Fruit fly (Drosophila melanogaster) whole organism, embryonic: Measurements from ENCODE around the gene CG8560.

Experiments used
- Atf3 ChIP-seq: fragments of 200-800 bp; sonication (Bioruptor generic); optimal IDR thresholded peaks from 3 replicates; lab custom pipeline; 2016; ENCODE audit warnings: missing biosample characterization, missing genetic modification characterization
- B-H1 ChIP-seq: fragments of 200-800 bp; sonication (Bioruptor generic); IDR thresholded peaks from 3 replicates; pipeline ENCODE4 v1.3.6; 2022; ENCODE audit warnings: missing biosample characterization, missing genetic modification characterization
- BEAF-32 ChIP-seq: fragments of 200-800 bp; sonication (Bioruptor generic); optimal IDR thresholded peaks from 3 replicates; lab custom pipeline; 2017; ENCODE audit warnings: missing biosample characterization, missing genetic modification characterization, mild to moderate bottlenecking, moderate library complexity, missing genetic modification reagents
- Blimp-1 ChIP-seq: fragments of 200-800 bp; sonication (Bioruptor generic); optimal IDR thresholded peaks from 3 replicates; lab custom pipeline; 2018; ENCODE audit warnings: missing biosample characterization, missing genetic modification characterization, mild to moderate bottlenecking, moderate library complexity, missing genetic modification reagents
- CG11085 ChIP-seq: fragments of 200-800 bp; sonication (Bioruptor generic); IDR thresholded peaks from 2 replicates; pipeline ENCODE4 v1.3.6; 2022; ENCODE audit warnings: missing biosample characterization, missing genetic modification characterization
- CG11398 ChIP-seq: fragments of 200-800 bp; sonication (Bioruptor generic); optimal IDR thresholded peaks from 2 replicates; lab custom pipeline; 2016; ENCODE audit warnings: missing biosample characterization, missing genetic modification characterization
- CG14710 ChIP-seq: fragments of 200-800 bp; sonication (Bioruptor generic); optimal IDR thresholded peaks from 3 replicates; lab custom pipeline; 2019; ENCODE audit warnings: missing biosample characterization, mild to moderate bottlenecking, missing genetic modification characterization, moderate library complexity
- CG17612 ChIP-seq: fragments of 200-800 bp; sonication (Bioruptor generic); IDR thresholded peaks from 2 replicates; pipeline ENCODE4 v1.3.6; 2022; ENCODE audit warnings: missing biosample characterization, missing genetic modification characterization
- CG18011 ChIP-seq: fragments of 200-800 bp; sonication (Bioruptor generic); optimal IDR thresholded peaks from 2 replicates; lab custom pipeline; 2017; ENCODE audit warnings: missing biosample characterization, missing genetic modification characterization, mild to moderate bottlenecking, moderate library complexity, missing genotype
- CG18764 ChIP-seq: fragments of 200-800 bp; sonication (Bioruptor generic); optimal IDR thresholded peaks from 3 replicates; lab custom pipeline; 2016; ENCODE audit warnings: missing biosample characterization, missing genetic modification characterization
- CG32772 ChIP-seq: fragments of 200-800 bp; sonication (Bioruptor generic); IDR thresholded peaks from 2 replicates; pipeline ENCODE4 v1.3.6; 2022; ENCODE audit warnings: missing biosample characterization, missing genetic modification characterization
- CG4282 ChIP-seq: fragments of 200-800 bp; sonication (Bioruptor generic); optimal IDR thresholded peaks from 2 replicates; lab custom pipeline; 2016; ENCODE audit warnings: missing biosample characterization, missing genetic modification characterization
- CG6765 ChIP-seq: fragments of 200-800 bp; sonication (Bioruptor generic); optimal IDR thresholded peaks from 3 replicates; lab custom pipeline; 2017; ENCODE audit warnings: missing biosample characterization, mild to moderate bottlenecking, missing genetic modification characterization
- CG8359 ChIP-seq: fragments of 200-800 bp; sonication (Bioruptor generic); optimal IDR thresholded peaks from 2 replicates; lab custom pipeline; 2017; ENCODE audit warnings: missing biosample characterization, mild to moderate bottlenecking, missing genetic modification characterization, borderline replicate concordance
- CG8478 ChIP-seq: fragments of >200 bp; optimal IDR thresholded peaks from 2 replicates; lab custom pipeline; 2018
- CG8924 ChIP-seq: fragments of 200-800 bp; optimal IDR thresholded peaks from 3 replicates; lab custom pipeline; 2019; ENCODE audit warnings: missing biosample characterization, mild to moderate bottlenecking, missing genetic modification characterization, moderate library complexity
- CG9797 ChIP-seq: fragments of 200-800 bp; sonication (Bioruptor generic); optimal IDR thresholded peaks from 3 replicates; lab custom pipeline; 2018; ENCODE audit warnings: missing biosample characterization, mild to moderate bottlenecking, missing genetic modification characterization
- CHES-1-like ChIP-seq: fragments of 200-800 bp; sonication (Bioruptor generic); optimal IDR thresholded peaks from 2 replicates; lab custom pipeline; 2016; ENCODE audit warnings: missing biosample characterization, missing genetic modification characterization
- CTCF ChIP-seq: fragments of 200-800 bp; sonication (Bioruptor generic); optimal IDR thresholded peaks from 2 replicates; lab custom pipeline; 2017; ENCODE audit warnings: missing biosample characterization, mild to moderate bottlenecking, missing genetic modification characterization, moderate library complexity
- Camta ChIP-seq: fragments of 200-800 bp; sonication (Bioruptor generic); optimal IDR thresholded peaks from 2 replicates; lab custom pipeline; 2016; ENCODE audit warnings: missing biosample characterization, missing genetic modification characterization
- Chrac-16 ChIP-seq: fragments of 200-800 bp; sonication (Bioruptor generic); optimal IDR thresholded peaks from 3 replicates; lab custom pipeline; 2016; ENCODE audit warnings: missing biosample characterization, missing genetic modification characterization
- Doc2 ChIP-seq: fragments of 200-800 bp; sonication (Bioruptor generic); IDR thresholded peaks from 2 replicates; pipeline ENCODE4 v1.3.6; 2022; ENCODE audit warnings: missing biosample characterization, missing genetic modification characterization
- ERR ChIP-seq: fragments of 200-800 bp; sonication (Bioruptor generic); optimal IDR thresholded peaks from 2 replicates; lab custom pipeline; 2016; ENCODE audit warnings: missing biosample characterization, missing genetic modification characterization
- Elba2 ChIP-seq: fragments of 200-800 bp; sonication (Bioruptor generic); optimal IDR thresholded peaks from 3 replicates; lab custom pipeline; 2016; ENCODE audit warnings: missing biosample characterization, missing genetic modification characterization
- Fer3 ChIP-seq: fragments of 200-800 bp; sonication (Bioruptor generic); optimal IDR thresholded peaks from 2 replicates; lab custom pipeline; 2018; ENCODE audit warnings: missing biosample characterization, mild to moderate bottlenecking, missing genetic modification characterization, moderate library complexity
- HLH4C ChIP-seq: fragments of 200-800 bp; sonication (Bioruptor generic); IDR thresholded peaks from 3 replicates; pipeline ENCODE4 v1.3.6; 2022; ENCODE audit warnings: missing biosample characterization, missing genetic modification characterization; ENCODE audit not compliant: partially characterized antibody
- Mrtf ChIP-seq: fragments of 200-800 bp; sonication (Bioruptor generic); IDR thresholded peaks from 3 replicates; pipeline ENCODE4 v1.3.6; 2022; ENCODE audit warnings: missing biosample characterization, missing genetic modification characterization
- NC2α ChIP-seq: fragments of 200-800 bp; sonication (Bioruptor generic); optimal IDR thresholded peaks from 2 replicates; lab custom pipeline; 2016; ENCODE audit warnings: missing biosample characterization, missing genetic modification characterization
- Pdp1 ChIP-seq, 2 experiments: fragments of 200-800 bp; sonication (Bioruptor generic); optimal IDR thresholded peaks; 3 replicates each; lab custom pipeline; 2016; ENCODE audit warnings: missing biosample characterization in 2 of 2, missing genetic modification characterization in 2 of 2, mild to moderate bottlenecking in 1 of 2, moderate library complexity in 1 of 2
- Rx ChIP-seq: fragments of 200-800 bp; sonication (Bioruptor generic); IDR thresholded peaks from 2 replicates; pipeline ENCODE4 v1.3.6; 2022; ENCODE audit warnings: missing biosample characterization, missing genetic modification characterization
- Sry-β ChIP-seq: fragments of 200-800 bp; sonication (Bioruptor generic); optimal IDR thresholded peaks from 2 replicates; lab custom pipeline; 2018; ENCODE audit warnings: missing biosample characterization, mild to moderate bottlenecking, missing genetic modification characterization, moderate library complexity
- Ssrp ChIP-seq: fragments of 200-800 bp; sonication (Bioruptor generic); optimal IDR thresholded peaks from 2 replicates; lab custom pipeline; 2018; ENCODE audit warnings: missing biosample characterization, mild to moderate bottlenecking, missing genetic modification characterization, moderate library complexity
- TFAM ChIP-seq: fragments of 200-800 bp; sonication (Bioruptor generic); optimal IDR thresholded peaks from 2 replicates; lab custom pipeline; 2017; ENCODE audit warnings: missing biosample characterization, missing genetic modification characterization, inconsistent platforms
- Taf1 ChIP-seq: fragments of 200-800 bp; sonication (Bioruptor generic); IDR thresholded peaks from 2 replicates; pipeline ENCODE4 v1.3.6; 2022; ENCODE audit warnings: missing biosample characterization, missing genetic modification characterization
- Vsx1 ChIP-seq: fragments of 200-800 bp; sonication (Bioruptor generic); optimal IDR thresholded peaks from 2 replicates; lab custom pipeline; 2017; ENCODE audit warnings: missing biosample characterization, mild to moderate bottlenecking, missing genetic modification characterization, missing genetic modification reagents
- dan ChIP-seq: fragments of 200-800 bp; sonication (Bioruptor generic); IDR thresholded peaks from 2 replicates; pipeline ENCODE4 v1.3.6; 2022; ENCODE audit warnings: missing biosample characterization, missing genetic modification characterization
- dysf ChIP-seq: fragments of 200-800 bp; sonication (Bioruptor generic); IDR thresholded peaks from 3 replicates; pipeline ENCODE4 v1.3.6; 2022; ENCODE audit warnings: missing biosample characterization, missing genetic modification characterization
- exex ChIP-seq: fragments of 200-800 bp; sonication (Bioruptor generic); optimal IDR thresholded peaks from 4 replicates; lab custom pipeline; 2018; ENCODE audit warnings: missing biosample characterization, mild to moderate bottlenecking, missing genetic modification characterization, moderate library complexity
- fd3F ChIP-seq: fragments of 200-800 bp; sonication (Bioruptor generic); optimal IDR thresholded peaks from 2 replicates; lab custom pipeline; 2018; ENCODE audit warnings: missing biosample characterization, mild to moderate bottlenecking, missing genetic modification characterization, moderate library complexity
- gfzf ChIP-seq: fragments of 200-800 bp; sonication (Bioruptor generic); optimal IDR thresholded peaks from 2 replicates; lab custom pipeline; 2016; ENCODE audit warnings: missing biosample characterization, mild to moderate bottlenecking, missing genetic modification characterization, moderate library complexity
- kah ChIP-seq: fragments of 200-800 bp; sonication (Bioruptor generic); optimal IDR thresholded peaks from 2 replicates; lab custom pipeline; 2018; ENCODE audit warnings: missing biosample characterization, mild to moderate bottlenecking, missing genetic modification characterization
- nom ChIP-seq: fragments of 200-800 bp; sonication (Bioruptor generic); optimal IDR thresholded peaks from 2 replicates; lab custom pipeline; 2017; ENCODE audit warnings: missing biosample characterization, missing genetic modification characterization, mild to moderate bottlenecking, moderate library complexity, missing genetic modification reagents
- oc ChIP-seq: fragments of 200-800 bp; sonication (Bioruptor generic); optimal IDR thresholded peaks from 2 replicates; lab custom pipeline; 2018; ENCODE audit warnings: missing biosample characterization, mild to moderate bottlenecking, missing genetic modification characterization, moderate library complexity
- pan ChIP-seq, 4 experiments: fragments of >200 bp in 3 of 4; fragments of 200-800 bp in 1 of 4; sonication (Bioruptor generic) in 1 of 4; optimal IDR thresholded peaks in 3 of 4; IDR thresholded peaks in 1 of 4; 2 replicates each; pipeline versions ENCODE4 v1.3.6 to Lab custom; 2017 to 2022; ENCODE audit warnings: missing biosample characterization in 2 of 4, missing genetic modification characterization in 2 of 4, mixed read lengths in 1 of 4
- pfk ChIP-seq: fragments of 200-800 bp; sonication (Bioruptor generic); optimal IDR thresholded peaks from 2 replicates; lab custom pipeline; 2018; ENCODE audit warnings: missing biosample characterization, mild to moderate bottlenecking, missing genetic modification characterization, moderate library complexity
- prd ChIP-seq, 3 experiments: fragments of >200 bp in 2 of 3; fragments of 200-800 bp in 1 of 3; sonication (Bioruptor generic) in 1 of 3; optimal IDR thresholded peaks in 2 of 3; IDR thresholded peaks in 1 of 3; 2 replicates in 2 of 3; 3 replicates in 1 of 3; pipeline versions ENCODE4 v1.3.6 to Lab custom; 2017 to 2022; ENCODE audit warnings: missing biosample characterization in 1 of 3, missing genetic modification characterization in 1 of 3
- pros ChIP-seq: fragments of 200-800 bp; sonication (Bioruptor generic); optimal IDR thresholded peaks from 3 replicates; lab custom pipeline; 2019; ENCODE audit warnings: missing biosample characterization, mild to moderate bottlenecking, missing genetic modification characterization, moderate library complexity
- pzg ChIP-seq: fragments of 200-800 bp; sonication (Bioruptor generic); optimal IDR thresholded peaks from 3 replicates; lab custom pipeline; 2018; ENCODE audit warnings: missing biosample characterization, mild to moderate bottlenecking, missing genetic modification characterization, moderate library complexity
- row ChIP-seq: fragments of 200-800 bp; sonication (Bioruptor generic); IDR thresholded peaks from 3 replicates; pipeline ENCODE4 v1.3.6; 2022; ENCODE audit warnings: missing biosample characterization, missing genetic modification characterization
- slp2 ChIP-seq: fragments of 200-800 bp; sonication (Bioruptor generic); optimal IDR thresholded peaks from 2 replicates; lab custom pipeline; 2016; ENCODE audit warnings: missing biosample characterization, missing genetic modification characterization
- z ChIP-seq: fragments of 200-800 bp; sonication (Bioruptor generic); IDR thresholded peaks from 3 replicates; pipeline ENCODE4 v1.3.6; 2022; ENCODE audit warnings: missing biosample characterization, missing genetic modification characterization

CG8560 gene

dm6 chr3L:7369543-7369942 is 34.4 kb downstream of the CG8560 start, which contains the start of gene akirin (continued):
- no peak for TF ChIP-seq CG8359 (GFP tag; lab: Kevin White, UChicago)
- no peak for TF ChIP-seq ERR (GFP tag; lab: Kevin White, UChicago)
- no peak for TF ChIP-seq Rx
- TF ChIP-seq exex (tag; lab: Kevin White, UChicago): no peak
- peak; percentile 38 for TF ChIP-seq CG9797
- TF ChIP-seq Vsx1 (GFP tag; lab: Kevin White, UChicago): no peak
- TF ChIP-seq slp2: no peak
- TF ChIP-seq CHES-1-like (GFP tag; lab: Kevin White, UChicago): no peak
- no peak for TF ChIP-seq NC2α (GFP tag; lab: Kevin White, UChicago)
- no peak for TF ChIP-seq nom (GFP tag; lab: Kevin White, UChicago)
- no peak for TF ChIP-seq CG6765
- no peak for TF ChIP-seq Fer3 (tag; lab: Kevin White, UChicago)
- TF ChIP-seq CG4282 (GFP tag; lab: Kevin White, UChicago): no peak
- no peak for TF ChIP-seq Mrtf (GFP tag; lab: Robert Waterston, UW)
- peak; percentile 22; the same call in 1 of the 3 replicates for TF ChIP-seq row (GFP tag; lab: Robert Waterston, UW)
- no peak for TF ChIP-seq CG18011 (GFP tag; lab: Kevin White, UChicago)
- TF ChIP-seq gfzf (GFP tag; lab: Kevin White, UChicago): peak; percentile 70
- no peak for TF ChIP-seq oc (tag; lab: Kevin White, UChicago)
- TF ChIP-seq CTCF (GFP tag; lab: Kevin White, UChicago): no peak
- no peak for TF ChIP-seq TFAM (GFP tag; lab: Kevin White, UChicago)
- TF ChIP-seq prd (optimal IDR thresholded peaks at IDR 0.05; lab: Kevin White, UChicago): no peak
- no peak for TF ChIP-seq prd (GFP tag; IDR thresholded peaks at IDR 0.05; lab: Robert Waterston, UW)
- TF ChIP-seq Elba2 (GFP tag; lab: Kevin White, UChicago): no peak
- TF ChIP-seq HLH4C (GFP tag; lab: Robert Waterston, UW): no peak
- no peak for TF ChIP-seq Ssrp (tag; lab: Kevin White, UChicago)
- no peak for TF ChIP-seq Doc2 (GFP tag; lab: Robert Waterston, UW)
- TF ChIP-seq CG17612 (GFP tag; lab: Robert Waterston, UW): no peak
- peak in 1 of 2 experiments; percentile 22 for TF ChIP-seq Pdp1 (GFP tag; optimal IDR thresholded peaks at IDR 0.05; lab: Kevin White, UChicago)
- no peak for TF ChIP-seq CG8924
- TF ChIP-seq Atf3 (GFP tag; lab: Kevin White, UChicago): no peak
- TF ChIP-seq dysf (GFP tag; lab: Robert Waterston, UW): no peak
- no peak for TF ChIP-seq Taf1 (GFP tag; lab: Robert Waterston, UW)
- TF ChIP-seq CG8478 (lab: Kevin White, UChicago): no peak
- TF ChIP-seq pfk: peak; percentile 18
- TF ChIP-seq pan (optimal IDR thresholded peaks at IDR 0.05; lab: Kevin White, UChicago): no peak
- no peak for TF ChIP-seq pan (GFP tag; optimal IDR thresholded peaks at IDR 0.05 in 1 of 2, IDR thresholded peaks at IDR 0.05 in 1 of 2)
- peak; percentile 16 for TF ChIP-seq CG14710 (tag; lab: Kevin White, UChicago)
- TF ChIP-seq z (GFP tag; lab: Robert Waterston, UW): no peak
- TF ChIP-seq dan (GFP tag; lab: Robert Waterston, UW): no peak
- no peak for TF ChIP-seq fd3F (GFP tag; lab: Kevin White, UChicago)
- TF ChIP-seq B-H1 (GFP tag; lab: Robert Waterston, UW): no peak
- TF ChIP-seq CG32772: no peak
- TF ChIP-seq Camta (GFP tag; lab: Kevin White, UChicago): no peak
- no peak for TF ChIP-seq kah
- TF ChIP-seq BEAF-32 (GFP tag; lab: Kevin White, UChicago): peak; percentile 24
- TF ChIP-seq Sry-β (GFP tag; lab: Kevin White, UChicago): no peak
- no peak for TF ChIP-seq Blimp-1 (GFP tag; lab: Kevin White, UChicago)
- no peak for TF ChIP-seq CG11085 (GFP tag; lab: Robert Waterston, UW)
- TF ChIP-seq pzg (GFP tag; lab: Kevin White, UChicago): peak; percentile 38
- TF ChIP-seq CG11398 (GFP tag; lab: Kevin White, UChicago): no peak
- no peak for TF ChIP-seq CG18764 (GFP tag; lab: Kevin White, UChicago)
- TF ChIP-seq pros: no peak
- no peak for TF ChIP-seq Chrac-16 (GFP tag; lab: Kevin White, UChicago)
